Worm (Caenorhabditis elegans): ENCODE measurements around the gene R02D3.8.

- TF ChIP-seq mdl-1 (tag; optimal IDR thresholded peaks at IDR 0.05), result no peak
- no peak for TF ChIP-seq tbx-2 (tag; optimal IDR thresholded peaks at IDR 0.05)
- no peak for TF ChIP-seq nhr-43 (tag; optimal IDR thresholded peaks at IDR 0.05; ENCODE audit: poor library complexity, severe bottlenecking)
- TF ChIP-seq unc-39 (tag; optimal IDR thresholded peaks at IDR 0.05), result no peak
- TF ChIP-seq nhr-11 (tag; optimal IDR thresholded peaks at IDR 0.05), result no peak
- TF ChIP-seq ceh-82 (tag; optimal IDR thresholded peaks at IDR 0.05), result no peak
- no peak for TF ChIP-seq lsy-12 (tag; optimal IDR thresholded peaks at IDR 0.05)
- TF ChIP-seq nhr-237 (tag; optimal IDR thresholded peaks at IDR 0.05), result no peak
- no peak for TF ChIP-seq fkh-10 (GFP tag; optimal IDR thresholded peaks at IDR 0.05)
- no peak for TF ChIP-seq nhr-77 (tag; optimal IDR thresholded peaks at IDR 0.05)
- no peak for TF ChIP-seq fos-1 (tag; optimal IDR thresholded peaks at IDR 0.05)
- TF ChIP-seq elt-2 (tag; optimal IDR thresholded peaks at IDR 0.05), result no peak
- no peak for TF ChIP-seq unc-62 (GFP tag; optimal IDR thresholded peaks at IDR 0.05)
- TF ChIP-seq ztf-4 (tag; optimal IDR thresholded peaks at IDR 0.05), result no peak
These were observed 38.8 kb downstream of the R02D3.8 start, which contains the start of gene prdx-6 for ce11 chrIV:218252-218651.

All from whole organism, L3 larva.